Fruit fly (Drosophila melanogaster) whole organism, embryonic: ENCODE measurements around the gene fry.

Experiments used
- Adf1 ChIP-seq: fragments of 200-800 bp; sonication (Bioruptor generic); IDR thresholded peaks from 2 replicates; pipeline ENCODE4 v1.3.6; 2022; ENCODE audit warnings: missing biosample characterization, missing genetic modification characterization
- Aef1 ChIP-seq: fragments of 200-800 bp; sonication (Bioruptor generic); IDR thresholded peaks from 3 replicates; pipeline ENCODE4 v1.3.6; 2022; ENCODE audit warnings: missing biosample characterization, missing genetic modification characterization
- BtbVII ChIP-seq: fragments of 200-800 bp; sonication (Bioruptor generic); optimal IDR thresholded peaks from 3 replicates; lab custom pipeline; 2017; ENCODE audit warnings: missing biosample characterization, mild to moderate bottlenecking, missing genetic modification characterization
- C15 ChIP-seq: fragments of 200-800 bp; sonication (Bioruptor generic); IDR thresholded peaks from 3 replicates; pipeline ENCODE4 v1.3.6; 2022; ENCODE audit warnings: missing biosample characterization, missing genetic modification characterization
- CG10543 ChIP-seq: fragments of 200-800 bp; sonication (Bioruptor generic); optimal IDR thresholded peaks from 3 replicates; lab custom pipeline; 2017; ENCODE audit warnings: missing biosample characterization, mild to moderate bottlenecking, missing genetic modification characterization, moderate library complexity
- CG13287 ChIP-seq: fragments of 200-800 bp; sonication (Bioruptor generic); IDR thresholded peaks from 2 replicates; pipeline ENCODE4 v1.3.6; 2022; ENCODE audit warnings: missing biosample characterization, missing genetic modification characterization; ENCODE audit not compliant: partially characterized antibody
- CG13296 ChIP-seq: fragments of 200-800 bp; sonication (Bioruptor generic); optimal IDR thresholded peaks from 3 replicates; lab custom pipeline; 2018; ENCODE audit warnings: missing biosample characterization, mild to moderate bottlenecking, missing genetic modification characterization
- CG15269 ChIP-seq: fragments of 200-800 bp; sonication (Bioruptor generic); optimal IDR thresholded peaks from 2 replicates; lab custom pipeline; 2018; ENCODE audit warnings: missing biosample characterization, mild to moderate bottlenecking, missing genetic modification characterization, moderate library complexity
- CG15514 ChIP-seq: fragments of 200-800 bp; sonication (Bioruptor generic); optimal IDR thresholded peaks from 3 replicates; lab custom pipeline; 2017; ENCODE audit warnings: missing biosample characterization, missing genetic modification characterization, mild to moderate bottlenecking, moderate library complexity, missing genetic modification reagents
- CG16863 ChIP-seq: fragments of 200-800 bp; sonication (Bioruptor generic); optimal IDR thresholded peaks from 3 replicates; lab custom pipeline; 2016; ENCODE audit warnings: missing biosample characterization, missing genetic modification characterization
- CG17385 ChIP-seq: fragments of 200-800 bp; sonication (Bioruptor generic); optimal IDR thresholded peaks from 3 replicates; lab custom pipeline; 2018; ENCODE audit warnings: missing biosample characterization, mild to moderate bottlenecking, missing genetic modification characterization
- CG34376 ChIP-seq: fragments of 200-800 bp; sonication (Bioruptor generic); optimal IDR thresholded peaks from 2 replicates; lab custom pipeline; 2018; ENCODE audit warnings: missing biosample characterization, mild to moderate bottlenecking, missing genetic modification characterization
- CG7372 ChIP-seq: fragments of 200-800 bp; sonication (Bioruptor generic); IDR thresholded peaks from 2 replicates; pipeline ENCODE4 v1.3.6; 2022; ENCODE audit warnings: missing biosample characterization, missing genetic modification characterization
- CG7839 ChIP-seq: fragments of 200-800 bp; sonication (Bioruptor generic); optimal IDR thresholded peaks from 3 replicates; lab custom pipeline; 2018; ENCODE audit warnings: missing biosample characterization, mild to moderate bottlenecking, missing genetic modification characterization, moderate library complexity
- CG7987 ChIP-seq: fragments of 200-800 bp; sonication (Bioruptor generic); optimal IDR thresholded peaks from 2 replicates; lab custom pipeline; 2018; ENCODE audit warnings: missing biosample characterization, mild to moderate bottlenecking, missing genetic modification characterization, moderate library complexity
- CG8089 ChIP-seq: fragments of 200-800 bp; sonication (Bioruptor generic); optimal IDR thresholded peaks from 3 replicates; lab custom pipeline; 2016; ENCODE audit warnings: missing biosample characterization, missing genetic modification characterization
- CG8478 ChIP-seq: fragments of >200 bp; optimal IDR thresholded peaks from 2 replicates; lab custom pipeline; 2018
- CG9817 ChIP-seq: fragments of 200-800 bp; sonication (Bioruptor generic); optimal IDR thresholded peaks from 2 replicates; lab custom pipeline; 2018; ENCODE audit warnings: missing biosample characterization, mild to moderate bottlenecking, missing genetic modification characterization, moderate library complexity
- Deaf1 ChIP-seq: fragments of 200-800 bp; optimal IDR thresholded peaks from 3 replicates; lab custom pipeline; 2019; ENCODE audit warnings: missing biosample characterization, mild to moderate bottlenecking, missing genetic modification characterization, moderate library complexity
- Dll ChIP-seq: fragments of 200-800 bp; sonication (Bioruptor generic); IDR thresholded peaks from 4 replicates; pipeline ENCODE4 v1.3.6; 2022; ENCODE audit warnings: missing biosample characterization, missing genetic modification characterization; ENCODE audit not compliant: partially characterized antibody
- Doc3 ChIP-seq: fragments of 200-800 bp; sonication (Bioruptor generic); IDR thresholded peaks from 3 replicates; pipeline ENCODE4 v1.3.6; 2022; ENCODE audit warnings: missing biosample characterization, missing genetic modification characterization; ENCODE audit not compliant: partially characterized antibody
- Drgx ChIP-seq: fragments of 200-800 bp; sonication (Bioruptor generic); IDR thresholded peaks from 2 replicates; pipeline ENCODE4 v1.3.6; 2022; ENCODE audit warnings: missing biosample characterization, missing genetic modification characterization
- Fer1 ChIP-seq: fragments of 200-800 bp; sonication (Bioruptor generic); optimal IDR thresholded peaks from 2 replicates; lab custom pipeline; 2017; ENCODE audit warnings: missing biosample characterization, mild to moderate bottlenecking, missing genetic modification characterization
- H15 ChIP-seq: fragments of 200-800 bp; sonication (Bioruptor generic); IDR thresholded peaks from 3 replicates; pipeline ENCODE4 v1.3.6; 2022; ENCODE audit warnings: missing biosample characterization, missing genetic modification characterization
- Hmr ChIP-seq: fragments of 200-800 bp; sonication (Bioruptor generic); optimal IDR thresholded peaks from 3 replicates; lab custom pipeline; 2017; ENCODE audit warnings: mild to moderate bottlenecking, missing biosample characterization, missing genetic modification reagents, missing genetic modification characterization
- PHDP ChIP-seq: fragments of 200-800 bp; sonication (Bioruptor generic); optimal IDR thresholded peaks from 3 replicates; lab custom pipeline; 2018; ENCODE audit warnings: missing biosample characterization, mild to moderate bottlenecking, missing genetic modification characterization, moderate library complexity
- Pdp1 ChIP-seq, 2 experiments: fragments of 200-800 bp; sonication (Bioruptor generic); optimal IDR thresholded peaks; 3 replicates each; lab custom pipeline; 2016; ENCODE audit warnings: missing biosample characterization in 2 of 2, missing genetic modification characterization in 2 of 2, mild to moderate bottlenecking in 1 of 2, moderate library complexity in 1 of 2
- abd-A ChIP-seq: fragments of 200-800 bp; sonication (Bioruptor generic); optimal IDR thresholded peaks from 3 replicates; lab custom pipeline; 2019; ENCODE audit warnings: missing biosample characterization, mild to moderate bottlenecking, missing genetic modification characterization, moderate library complexity
- ash1 ChIP-seq: fragments of 200-800 bp; sonication (Bioruptor generic); optimal IDR thresholded peaks from 2 replicates; lab custom pipeline; 2018; ENCODE audit warnings: missing biosample characterization, mild to moderate bottlenecking, missing genetic modification characterization
- bab2 ChIP-seq: fragments of 200-800 bp; sonication (Bioruptor generic); optimal IDR thresholded peaks from 2 replicates; lab custom pipeline; 2016; ENCODE audit warnings: missing biosample characterization, missing genetic modification characterization
- corto ChIP-seq: fragments of 200-800 bp; sonication (Bioruptor generic); optimal IDR thresholded peaks from 2 replicates; lab custom pipeline; 2016; ENCODE audit warnings: missing biosample characterization, mild to moderate bottlenecking, missing genetic modification characterization, moderate library complexity
- crp ChIP-seq, 2 experiments: fragments of 200-800 bp; sonication (Bioruptor generic); optimal IDR thresholded peaks; 2 replicates in 1 of 2; 3 replicates in 1 of 2; lab custom pipeline; 2017; ENCODE audit warnings: missing biosample characterization in 2 of 2, missing genetic modification characterization in 2 of 2, mild to moderate bottlenecking in 1 of 2, moderate library complexity in 1 of 2
- esg ChIP-seq: fragments of 200-800 bp; sonication (Bioruptor generic); conservative IDR thresholded peaks from 2 replicates; pipeline ENCODE4 v1.3.6; 2022; ENCODE audit warnings: missing biosample characterization, missing genetic modification characterization
- eve ChIP-seq, 2 experiments: fragments of >200 bp; optimal IDR thresholded peaks; 2 replicates each; lab custom pipeline; 2017; ENCODE audit warnings: missing biosample characterization in 2 of 2, missing genetic modification characterization in 2 of 2
- fd3F ChIP-seq: fragments of 200-800 bp; sonication (Bioruptor generic); optimal IDR thresholded peaks from 2 replicates; lab custom pipeline; 2018; ENCODE audit warnings: missing biosample characterization, mild to moderate bottlenecking, missing genetic modification characterization, moderate library complexity
- ftz-f1 ChIP-seq: fragments of 200-800 bp; sonication (Bioruptor generic); optimal IDR thresholded peaks from 2 replicates; lab custom pipeline; 2016; ENCODE audit warnings: missing biosample characterization, missing genetic modification characterization
- gro ChIP-seq: fragments of 200-800 bp; sonication (Bioruptor generic); optimal IDR thresholded peaks from 2 replicates; lab custom pipeline; 2016; ENCODE audit warnings: missing biosample characterization, missing genetic modification characterization
- ken ChIP-seq: fragments of 200-800 bp; sonication (Bioruptor generic); IDR thresholded peaks from 3 replicates; pipeline ENCODE4 v1.3.6; 2022; ENCODE audit warnings: missing biosample characterization, missing genetic modification characterization
- lab ChIP-seq: fragments of 200-800 bp; sonication (Bioruptor generic); optimal IDR thresholded peaks from 3 replicates; lab custom pipeline; 2017; ENCODE audit warnings: missing biosample characterization, missing genetic modification characterization, mild to moderate bottlenecking, moderate library complexity, missing genetic modification reagents
- lbe ChIP-seq: fragments of 200-800 bp; sonication (Bioruptor generic); optimal IDR thresholded peaks from 2 replicates; lab custom pipeline; 2016; ENCODE audit warnings: missing biosample characterization, mild to moderate bottlenecking, missing genetic modification characterization
- lov ChIP-seq, 2 experiments: fragments of 200-800 bp in 1 of 2; fragments of >200 bp in 1 of 2; sonication (Bioruptor generic) in 1 of 2; IDR thresholded peaks in 1 of 2; optimal IDR thresholded peaks in 1 of 2; 2 replicates in 1 of 2; 3 replicates in 1 of 2; pipeline versions ENCODE4 v1.3.6 to Lab custom; 2017 to 2022; ENCODE audit warnings: missing biosample characterization in 1 of 2, missing genetic modification characterization in 1 of 2
- salm ChIP-seq: fragments of 200-800 bp; sonication (Bioruptor generic); optimal IDR thresholded peaks from 2 replicates; lab custom pipeline; 2018; ENCODE audit warnings: missing biosample characterization, mild to moderate bottlenecking, missing genetic modification characterization
- sqz ChIP-seq: fragments of 200-800 bp; sonication (Bioruptor generic); optimal IDR thresholded peaks from 3 replicates; lab custom pipeline; 2018; ENCODE audit warnings: missing biosample characterization, mild to moderate bottlenecking, missing genetic modification characterization
- sr ChIP-seq: fragments of 200-800 bp; sonication (Bioruptor generic); IDR thresholded peaks from 3 replicates; pipeline ENCODE4 v1.3.6; 2022; ENCODE audit warnings: missing biosample characterization, missing genetic modification characterization
- trh ChIP-seq: fragments of 200-800 bp; sonication (Bioruptor generic); optimal IDR thresholded peaks from 2 replicates; lab custom pipeline; 2016; ENCODE audit warnings: missing biosample characterization, missing genetic modification characterization
- zen ChIP-seq: fragments of 200-800 bp; sonication (Bioruptor generic); optimal IDR thresholded peaks from 3 replicates; lab custom pipeline; 2018; ENCODE audit warnings: missing biosample characterization, mild to moderate bottlenecking, missing genetic modification characterization, moderate library complexity
- zen2 ChIP-seq: fragments of 200-800 bp; sonication (Bioruptor generic); IDR thresholded peaks from 3 replicates; pipeline ENCODE4 v1.3.6; 2022; ENCODE audit warnings: missing biosample characterization, missing genetic modification characterization; ENCODE audit not compliant: partially characterized antibody

fry gene

DNA sequence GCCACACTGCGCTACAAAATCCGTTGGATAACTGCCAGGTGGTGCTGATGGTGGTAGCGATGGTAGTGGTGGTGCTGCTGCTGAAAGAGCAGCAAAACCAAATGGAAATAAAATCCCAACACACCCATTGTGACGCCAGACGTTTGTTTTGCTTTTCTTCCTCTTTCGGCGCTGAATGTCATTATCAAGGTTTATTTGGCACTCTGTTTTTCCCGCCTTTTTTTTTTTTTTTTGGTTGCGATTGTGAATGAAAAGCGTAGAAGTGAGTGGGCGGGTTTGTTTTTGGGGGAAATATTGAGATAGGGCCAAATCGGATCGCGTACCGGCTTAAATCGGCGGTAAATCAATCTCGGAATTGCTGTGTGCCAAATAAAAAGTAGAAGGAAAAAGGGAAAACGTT, 1.6 kb downstream of the fry start:
- TF ChIP-seq Drgx: 0 out of 2 replicates have a peak, but pooled peaks have one; percentile 9
- TF ChIP-seq ash1 (GFP tag; lab: Kevin White, UChicago): no peak
- peak; percentile 37 for TF ChIP-seq CG17385 (GFP tag; lab: Kevin White, UChicago)
- TF ChIP-seq ftz-f1: peak; percentile 4
- no peak for TF ChIP-seq CG9817 (tag; lab: Kevin White, UChicago)
- no peak for TF ChIP-seq CG7987 (GFP tag; lab: Kevin White, UChicago)
- peak; percentile 56; the same call in 1 of the 3 replicates for TF ChIP-seq sr (GFP tag; lab: Robert Waterston, UW)
- TF ChIP-seq bab2 (GFP tag; lab: Kevin White, UChicago): no peak

- TF ChIP-seq zen2 (peak; percentile 67; the same call in 2 of the 3 replicates), corto (GFP tag; lab: Kevin White, UChicago) (peak; percentile 55), CG7839 (no peak), Adf1 (GFP tag; lab: Robert Waterston, UW) (peak; percentile 70; the same call in 1 of the 2 replicates), ken (no peak), Aef1 (GFP tag; lab: Robert Waterston, UW) (peak; percentile 19; the same call in 1 of the 3 replicates), CG13296 (GFP tag; lab: Kevin White, UChicago) (peak; percentile 46), lbe (peak; percentile 76), CG13287 (GFP tag; lab: Robert Waterston, UW) (peak; percentile 72), fd3F (GFP tag; lab: Kevin White, UChicago) (no peak), Deaf1 (tag; lab: Kevin White, UChicago) (peak; percentile 62), BtbVII (peak; percentile 48), CG7372 (GFP tag; lab: Robert Waterston, UW) (peak; percentile 61), CG15514 (GFP tag; lab: Kevin White, UChicago) (no peak), eve (GFP tag; optimal IDR thresholded peaks at IDR 0.05; lab: Kevin White, UChicago) (peak in 1 of 2 experiments; percentile 23), Fer1 (peak; percentile 49), Pdp1 (GFP tag; optimal IDR thresholded peaks at IDR 0.05; lab: Kevin White, UChicago) (no peak), CG16863 (GFP tag; lab: Kevin White, UChicago) (no peak), CG8089 (GFP tag; lab: Kevin White, UChicago) (no peak), CG17385 (GFP tag; lab: Kevin White, UChicago) (peak; percentile 22), Hmr (GFP tag; lab: Kevin White, UChicago) (peak; percentile 19), CG34376 (GFP tag; lab: Kevin White, UChicago) (peak; percentile 65), crp (GFP tag; optimal IDR thresholded peaks at IDR 0.05; lab: Kevin White, UChicago) (peak in 1 of 2 experiments; percentile 81), esg (GFP tag; lab: Robert Waterston, UW) (no peak), C15 (GFP tag; lab: Robert Waterston, UW) (no peak), Drgx (peak; percentile 73), gro (peak; percentile 8), Doc3 (peak; percentile 56; the same call in 2 of the 3 replicates), abd-A (tag; lab: Kevin White, UChicago) (peak; percentile 92), sqz (peak; percentile 90), CG8478 (lab: Kevin White, UChicago) (no peak), lab (GFP tag; lab: Kevin White, UChicago) (peak; percentile 19), salm (peak; percentile 22), zen (tag; lab: Kevin White, UChicago) (no peak), Dll (GFP tag; lab: Robert Waterston, UW) (peak; percentile 64), H15 (GFP tag; lab: Robert Waterston, UW) (no peak), PHDP (tag; lab: Kevin White, UChicago) (peak; percentile 10), CG15269 (tag; lab: Kevin White, UChicago) (peak; percentile 47), trh (no peak), CG10543 (GFP tag; lab: Kevin White, UChicago) (peak; percentile 66), lov (optimal IDR thresholded peaks at IDR 0.05; lab: Kevin White, UChicago) (no peak), lov (GFP tag; IDR thresholded peaks at IDR 0.05; lab: Robert Waterston, UW) (no peak)
Measured at dm6 chr3L:9675528-9675963, 3.4 kb downstream of the fry start.
